Worm (Caenorhabditis elegans) whole organism, L4 larva: ENCODE results near the gene gop-1.
A peak's percentile ranks its signal among the peaks of the same experiment; 100 is the strongest.

Experiments used
- D1046.2 ChIP-seq: fragments of 200-800 bp; sonication (Bioruptor generic); IDR thresholded peaks from 2 replicates; pipeline ENCODE4 v1.3.6; 2022; ENCODE audit warnings: missing genetic modification characterization, missing compliant biosample characterization
- F37D6.2 ChIP-seq: sonication (generic microtip); optimal IDR thresholded peaks from 2 replicates; lab custom pipeline; 2016; ENCODE audit warnings: mild to moderate bottlenecking, missing genetic modification characterization, missing compliant biosample characterization
- R02D3.7 ChIP-seq: fragments of 150-350 bp; sonication (generic microtip); optimal IDR thresholded peaks from 3 replicates; lab custom pipeline; 2014; ENCODE audit warnings: missing biosample characterization, missing genetic modification characterization
- T26A8.4 ChIP-seq: fragments of 200-800 bp; sonication (Bioruptor generic); IDR thresholded peaks from 2 replicates; pipeline ENCODE4 v1.3.6; 2022; ENCODE audit warnings: missing genetic modification characterization, missing compliant biosample characterization
- Y105C5A.15 ChIP-seq: fragments of 200-800 bp; sonication (Bioruptor generic); IDR thresholded peaks from 2 replicates; pipeline ENCODE4 v1.3.6; 2022; ENCODE audit warnings: missing genetic modification characterization, missing compliant biosample characterization
- ZK546.5 ChIP-seq, 2 experiments: sonication (generic microtip); optimal IDR thresholded peaks; 2 replicates each; lab custom pipeline; 2017; ENCODE audit warnings: missing biosample characterization in 2 of 2, missing genetic modification characterization in 2 of 2
- aha-1 ChIP-seq: fragments of 150-350 bp; peaks from one replicate; lab custom pipeline; 2014; ENCODE audit warnings: missing biosample characterization, missing genetic modification characterization
- ceh-32 ChIP-seq: sonication (generic microtip); optimal IDR thresholded peaks from 2 replicates; lab custom pipeline; 2016; ENCODE audit warnings: mild to moderate bottlenecking, missing genetic modification characterization, missing compliant biosample characterization; ENCODE audit not compliant: poor library complexity
- cey-2 ChIP-seq: sonication (generic microtip); optimal IDR thresholded peaks from 3 replicates; lab custom pipeline; 2017; ENCODE audit warnings: missing genetic modification characterization, mild to moderate bottlenecking, missing compliant biosample characterization, antibody characterized with exemption, borderline replicate concordance; ENCODE audit not compliant: insufficient read depth
- daf-16 ChIP-seq, 3 experiments: sonication (generic microtip); optimal IDR thresholded peaks; 2 replicates each; lab custom pipeline; 2016 to 2017; ENCODE audit warnings: missing genetic modification characterization in 3 of 3, missing genetic modification reagents in 3 of 3, mild to moderate bottlenecking in 2 of 3, missing compliant biosample characterization in 2 of 3, missing biosample characterization in 1 of 3, moderate library complexity in 1 of 3
- dpl-1 ChIP-seq: fragments of 150-350 bp; optimal IDR thresholded peaks from 2 replicates; lab custom pipeline; 2014; ENCODE audit warnings: missing biosample characterization, missing genetic modification reagents, missing genetic modification characterization
- duxl-1 ChIP-seq: sonication (generic microtip); optimal IDR thresholded peaks from 2 replicates; lab custom pipeline; 2016; ENCODE audit warnings: mild to moderate bottlenecking, missing genetic modification characterization, moderate library complexity, missing compliant biosample characterization; ENCODE audit not compliant: poor library complexity
- gei-8 ChIP-seq: fragments of 200-800 bp; sonication (Bioruptor generic); optimal IDR thresholded peaks from 2 replicates; lab custom pipeline; 2018; ENCODE audit warnings: mild to moderate bottlenecking, missing genetic modification characterization, missing compliant biosample characterization
- lir-3 ChIP-seq: sonication (generic microtip); optimal IDR thresholded peaks from 2 replicates; lab custom pipeline; 2016; ENCODE audit warnings: mild to moderate bottlenecking, missing genetic modification characterization, missing compliant biosample characterization
- lsy-2 ChIP-seq, 2 experiments: fragments of 150-350 bp in 1 of 2; sonication (generic microtip) in 1 of 2; optimal IDR thresholded peaks; 2 replicates each; lab custom pipeline; 2014 to 2017; ENCODE audit warnings: missing biosample characterization in 2 of 2, missing genetic modification characterization in 2 of 2
- mep-1 ChIP-seq: fragments of 150-350 bp; sonication (generic microtip); optimal IDR thresholded peaks from 3 replicates; lab custom pipeline; 2014; ENCODE audit warnings: missing biosample characterization, missing genetic modification characterization
- nhr-10 ChIP-seq: fragments of 150-350 bp; optimal IDR thresholded peaks from 2 replicates; lab custom pipeline; 2014; ENCODE audit warnings: missing biosample characterization, missing genetic modification characterization
- nhr-111 ChIP-seq: fragments of 200-800 bp; sonication (Bioruptor generic); optimal IDR thresholded peaks from 2 replicates; lab custom pipeline; 2018; ENCODE audit warnings: mild to moderate bottlenecking, missing genetic modification characterization, missing compliant biosample characterization
- nhr-237 ChIP-seq: sonication (generic microtip); optimal IDR thresholded peaks from 2 replicates; lab custom pipeline; 2017; ENCODE audit warnings: missing biosample characterization, missing genetic modification characterization
- nhr-28 ChIP-seq: fragments of 150-350 bp; optimal IDR thresholded peaks from 2 replicates; lab custom pipeline; 2014; ENCODE audit warnings: missing biosample characterization, missing genetic modification characterization
- nhr-6 ChIP-seq: fragments of 150-350 bp; optimal IDR thresholded peaks from 2 replicates; lab custom pipeline; 2014; ENCODE audit warnings: missing biosample characterization, missing genetic modification characterization
- nhr-77 ChIP-seq: fragments of 150-350 bp; optimal IDR thresholded peaks from 2 replicates; lab custom pipeline; 2014; ENCODE audit warnings: missing biosample characterization, missing genetic modification characterization
- pha-4 ChIP-seq, 2 experiments: fragments of 150-350 bp in 1 of 2; fragments of 200-800 bp in 1 of 2; sonication (Bioruptor generic) in 1 of 2; IDR thresholded peaks in 1 of 2; optimal IDR thresholded peaks in 1 of 2; 2 replicates each; pipeline versions ENCODE4 v1.3.6 to Lab custom; 2014 to 2022; ENCODE audit warnings: missing genetic modification characterization in 2 of 2, missing genetic modification reagents in 2 of 2, missing biosample characterization in 1 of 2, missing compliant biosample characterization in 1 of 2
- php-3 ChIP-seq: fragments of 200-800 bp; sonication (Bioruptor generic); IDR thresholded peaks from 2 replicates; pipeline ENCODE4 v1.3.6; 2022; ENCODE audit warnings: missing genetic modification reagents, missing genetic modification characterization, missing compliant biosample characterization
- set-16 ChIP-seq: fragments of 200-800 bp; sonication (Bioruptor generic); IDR thresholded peaks from 2 replicates; pipeline ENCODE4 v1.3.6; 2022; ENCODE audit warnings: missing genetic modification reagents, missing genetic modification characterization, missing compliant biosample characterization
- spr-1 ChIP-seq: sonication (generic microtip); optimal IDR thresholded peaks from 2 replicates; lab custom pipeline; 2016; ENCODE audit warnings: mild to moderate bottlenecking, missing genetic modification characterization, missing compliant biosample characterization
- tag-97 ChIP-seq: fragments of 200-800 bp; sonication (Bioruptor generic); IDR thresholded peaks from 2 replicates; pipeline ENCODE4 v1.3.6; 2022; ENCODE audit warnings: missing genetic modification characterization, missing compliant biosample characterization
- unc-62 ChIP-seq, 3 experiments: fragments of 150-350 bp in 1 of 3; sonication (generic microtip); optimal IDR thresholded peaks in 2 of 3; peaks in 1 of 3; 1 replicate in 1 of 3; 2 replicates in 2 of 3; lab custom pipeline; 2014 to 2017; ENCODE audit warnings: missing biosample characterization in 3 of 3, missing genetic modification characterization in 3 of 3, missing genetic modification reagents in 3 of 3, missing genotype in 1 of 3
- vab-7 ChIP-seq: fragments of 200-800 bp; sonication (Bioruptor generic); IDR thresholded peaks from 2 replicates; pipeline ENCODE4 v1.3.6; 2022; ENCODE audit warnings: missing genetic modification reagents, missing genetic modification characterization, missing compliant biosample characterization
- zfp-3 ChIP-seq: fragments of 200-800 bp; sonication (Bioruptor generic); conservative IDR thresholded peaks from 2 replicates; pipeline ENCODE4 v1.3.6; 2022; ENCODE audit warnings: missing genetic modification reagents, missing genetic modification characterization, missing compliant biosample characterization
- zip-2 ChIP-seq: fragments of 150-350 bp; optimal IDR thresholded peaks from 2 replicates; lab custom pipeline; 2014; ENCODE audit warnings: missing biosample characterization, missing genetic modification characterization
- ztf-7 ChIP-seq: fragments of 150-350 bp; optimal IDR thresholded peaks from 2 replicates; lab custom pipeline; 2014; ENCODE audit warnings: missing biosample characterization, missing genetic modification characterization

gop-1 gene

ce11 chrIII:5214162-5214561, 40.1 kb upstream of the gop-1 start:
- TF ChIP-seq ztf-7 (tag; lab: Kevin White, UChicago) (no peak), php-3 (GFP tag; lab: Robert Waterston, UW) (no peak), unc-62 (GFP tag; optimal IDR thresholded peaks at IDR 0.05 in 1 of 2; lab: Kevin White, UChicago) (peak in 1 of 2 experiments; percentile 90), unc-62 (tag; optimal IDR thresholded peaks at IDR 0.05; lab: Kevin White, UChicago) (no peak), gei-8 (GFP tag; lab: Kevin White, UChicago) (no peak), aha-1 (no peak), nhr-28 (tag; lab: Kevin White, UChicago) (no peak)
- TF ChIP-seq, all 104 proteins: peak for 1

- TF ChIP-seq tag-97 (GFP tag; lab: Robert Waterston, UW) (no peak), spr-1 (tag; lab: Kevin White, UChicago) (no peak), lsy-2 (tag; optimal IDR thresholded peaks at IDR 0.05; lab: Kevin White, UChicago) (no peak), lir-3 (tag; lab: Kevin White, UChicago) (no peak), D1046.2 (GFP tag; lab: Robert Waterston, UW) (no peak), pha-4 (GFP tag; IDR thresholded peaks at IDR 0.05; lab: Robert Waterston, UW) (no peak), pha-4 (tag; optimal IDR thresholded peaks at IDR 0.05; lab: Kevin White, UChicago) (no peak), set-16 (no peak), F37D6.2 (tag; lab: Kevin White, UChicago) (no peak), ceh-32 (tag; lab: Kevin White, UChicago) (no peak), nhr-77 (no peak), nhr-111 (GFP tag; lab: Kevin White, UChicago) (no peak), zip-2 (tag; lab: Kevin White, UChicago) (no peak), R02D3.7 (no peak), nhr-6 (tag; lab: Kevin White, UChicago) (no peak), ZK546.5 (tag; optimal IDR thresholded peaks at IDR 0.05; lab: Kevin White, UChicago) (no peak), vab-7 (GFP tag; lab: Robert Waterston, UW) (no peak)
These were observed 38.9 kb upstream of the gop-1 start, which contains the start of gene ZC155.4 for ce11 chrIII:5215375-5215774. TSS of gene ZC155.4 (minus strand) at chrIII:5215475.

ce11 chrIII:5217511-5217910, 36.7 kb upstream of the gop-1 start, which contains the start of gene cutl-19:
TSS of gene cutl-19 (minus strand) at chrIII:5217611.
- TF ChIP-seq aha-1, result no peak
- TF ChIP-seq Y105C5A.15 (GFP tag; lab: Robert Waterston, UW), result no peak
- TF ChIP-seq nhr-6 (tag; lab: Kevin White, UChicago), result no peak
- no peak for TF ChIP-seq zfp-3
- TF ChIP-seq duxl-1 (tag; lab: Kevin White, UChicago), result no peak

- TF ChIP-seq mep-1 (tag; lab: Kevin White, UChicago) (no peak), nhr-10 (tag; lab: Kevin White, UChicago) (no peak), T26A8.4 (GFP tag; lab: Robert Waterston, UW) (no peak), dpl-1 (GFP tag; lab: Kevin White, UChicago) (no peak), nhr-28 (tag; lab: Kevin White, UChicago) (no peak), lir-3 (tag; lab: Kevin White, UChicago) (no peak), ceh-32 (tag; lab: Kevin White, UChicago) (no peak), nhr-111 (GFP tag; lab: Kevin White, UChicago) (no peak)
These were observed 35.6 kb upstream of the gop-1 start, which contains the start of gene ZC155.2 for ce11 chrIII:5218687-5219086. TSS of gene ZC155.2 (plus strand) at chrIII:5218987.

DNA sequence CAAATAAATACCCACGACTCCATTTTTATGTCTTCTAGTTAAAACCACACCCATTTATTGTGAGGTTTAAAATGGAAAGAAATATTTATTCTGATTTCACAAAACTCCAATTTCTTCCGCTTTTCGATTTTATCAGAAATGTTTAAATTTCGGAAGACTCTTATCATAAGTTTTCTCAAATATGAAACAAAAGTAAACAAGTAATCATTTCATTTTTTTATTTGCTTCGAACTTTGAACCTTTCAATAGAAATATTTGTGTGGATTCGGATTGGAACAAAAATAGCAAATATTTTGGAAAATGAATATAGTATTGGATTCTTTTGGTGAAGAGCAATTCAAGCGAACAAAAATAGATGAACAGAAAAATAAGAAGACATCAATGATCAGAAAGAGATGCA, 32.4 kb upstream of the gop-1 start:
- no peak for TF ChIP-seq daf-16 (GFP tag; optimal IDR thresholded peaks at IDR 0.05; lab: Kevin White, UChicago)
- TF ChIP-seq daf-16 (tag; optimal IDR thresholded peaks at IDR 0.05; lab: Kevin White, UChicago), result peak; percentile 83
- no peak for TF ChIP-seq nhr-237 (tag; lab: Kevin White, UChicago)
- no peak for TF ChIP-seq cey-2 (tag; lab: Kevin White, UChicago)
